Fruit fly (Drosophila melanogaster): ENCODE results near the gene fng.
A peak's percentile ranks its signal among the peaks of the same experiment; 100 is the strongest.

The fng gene

dm6 chr3L:20922279-20922830 lies 27.0 kb downstream of the fng start (continued):
- TF ChIP-seq kni (GFP tag; optimal IDR thresholded peaks at IDR 0.05) (peak; percentile 92), CG15073 (GFP tag; optimal IDR thresholded peaks at IDR 0.05) (no peak), CG10431 (GFP tag; optimal IDR thresholded peaks at IDR 0.05) (no peak), cg (GFP tag; optimal IDR thresholded peaks at IDR 0.05) (no peak), bcd (GFP tag; optimal IDR thresholded peaks at IDR 0.05) (no peak), CG16779 (GFP tag; IDR thresholded peaks at IDR 0.05) (no peak), CG11398 (GFP tag; optimal IDR thresholded peaks at IDR 0.05) (no peak), CG11085 (GFP tag; IDR thresholded peaks at IDR 0.05) (no peak), CG4282 (GFP tag; optimal IDR thresholded peaks at IDR 0.05) (peak; percentile 7), lmd (GFP tag; IDR thresholded peaks at IDR 0.05) (no peak), CG13624 (GFP tag; optimal IDR thresholded peaks at IDR 0.05) (no peak), CG13287 (GFP tag; IDR thresholded peaks at IDR 0.05; ENCODE audit: partially characterized antibody) (no peak), D19B (GFP tag; optimal IDR thresholded peaks at IDR 0.05) (no peak), CoRest (tag; optimal IDR thresholded peaks at IDR 0.05) (no peak), CG5953 (GFP tag; IDR thresholded peaks at IDR 0.05) (no peak), B-H1 (GFP tag; IDR thresholded peaks at IDR 0.05) (no peak), NFAT (GFP tag; IDR thresholded peaks at IDR 0.05) (no peak), Hmx (GFP tag; optimal IDR thresholded peaks at IDR 0.05) (no peak), lab (GFP tag; optimal IDR thresholded peaks at IDR 0.05) (peak; percentile 26), CG12236 (GFP tag; optimal IDR thresholded peaks at IDR 0.05) (no peak), CG11093 (GFP tag; IDR thresholded peaks at IDR 0.05) (no peak), CG10209 (GFP tag; optimal IDR thresholded peaks at IDR 0.05) (no peak), Sox100B (GFP tag; optimal IDR thresholded peaks at IDR 0.05) (peak; percentile 5), Nf-YA (GFP tag; IDR thresholded peaks at IDR 0.05) (no peak), exex (tag; optimal IDR thresholded peaks at IDR 0.05) (peak; percentile 47), klu (GFP tag; IDR thresholded peaks at IDR 0.05) (no peak), Ets97D (GFP tag; optimal IDR thresholded peaks at IDR 0.05) (no peak), ash1 (GFP tag; optimal IDR thresholded peaks at IDR 0.05) (no peak), CG34224 (GFP tag; IDR thresholded peaks at IDR 0.05; ENCODE audit: partially characterized antibody) (no peak), CG31441 (GFP tag; IDR thresholded peaks at IDR 0.05) (no peak), fru (optimal IDR thresholded peaks at IDR 0.05) (no peak), CG33557 (GFP tag; optimal IDR thresholded peaks at IDR 0.05) (peak; percentile 46), CG13894 (tag; optimal IDR thresholded peaks at IDR 0.05) (no peak), CG2116 (GFP tag; optimal IDR thresholded peaks at IDR 0.05) (no peak), kah (GFP tag; optimal IDR thresholded peaks at IDR 0.05) (no peak), Lhr (GFP tag; optimal IDR thresholded peaks at IDR 0.05) (no peak), lola (GFP tag; optimal IDR thresholded peaks at IDR 0.05) (no peak), Ptx1 (GFP tag; IDR thresholded peaks at IDR 0.05) (no peak), E2f2 (GFP tag; IDR thresholded peaks at IDR 0.05) (no peak), Hey (tag; optimal IDR thresholded peaks at IDR 0.05) (no peak), CG9215 (GFP tag; IDR thresholded peaks at IDR 0.05) (no peak), HmgZ (tag; optimal IDR thresholded peaks at IDR 0.05) (peak; percentile 30), Dip2 (GFP tag; IDR thresholded peaks at IDR 0.05) (no peak), CG15011 (GFP tag; optimal IDR thresholded peaks at IDR 0.05) (no peak), PHDP (tag; optimal IDR thresholded peaks at IDR 0.05) (peak; percentile 2), ewg (GFP tag; optimal IDR thresholded peaks at IDR 0.05) (peak; percentile 9), ken (GFP tag; IDR thresholded peaks at IDR 0.05) (no peak), CG6175 (GFP tag; IDR thresholded peaks at IDR 0.05) (0 out of 3 replicates have a peak, but pooled peaks have one; percentile 12), CG8765 (GFP tag; IDR thresholded peaks at IDR 0.05) (no peak), hb (GFP tag; IDR thresholded peaks at IDR 0.05; ENCODE audit: partially characterized antibody) (no peak), CG3407 (GFP tag; optimal IDR thresholded peaks at IDR 0.05) (peak; percentile 23)

All from whole organism, embryonic.